Worm (Caenorhabditis elegans) whole organism, late embryonic: ENCODE measurements around the gene F07C3.2.

ENCODE experiments used
- ama-1 ChIP-seq: fragments of 150-350 bp; optimal IDR thresholded peaks from 2 replicates; lab custom pipeline; 2014
- ceh-30 ChIP-seq: fragments of 150-350 bp; optimal IDR thresholded peaks from 2 replicates; lab custom pipeline; 2014; ENCODE audit warnings: missing biosample characterization, missing genetic modification characterization
- dve-1 ChIP-seq: sonication (generic microtip); optimal IDR thresholded peaks from 2 replicates; lab custom pipeline; 2017; ENCODE audit warnings: antibody characterized with exemption, mild to moderate bottlenecking, missing genetic modification characterization, missing compliant biosample characterization
- elt-2 ChIP-seq: sonication (generic microtip); optimal IDR thresholded peaks from 2 replicates; lab custom pipeline; 2016; ENCODE audit warnings: missing genetic modification reagents, missing genetic modification characterization, missing compliant biosample characterization
- nhr-11 ChIP-seq: fragments of 150-350 bp; optimal IDR thresholded peaks from 2 replicates; lab custom pipeline; 2014; ENCODE audit warnings: missing biosample characterization, missing genetic modification characterization
- pha-4 ChIP-seq: fragments of 150-350 bp; optimal IDR thresholded peaks from 2 replicates; lab custom pipeline; 2018; ENCODE audit warnings: missing biosample characterization, missing genetic modification reagents, missing genetic modification characterization
- pqm-1 ChIP-seq: sonication (generic microtip); optimal IDR thresholded peaks from 2 replicates; lab custom pipeline; 2016; ENCODE audit warnings: missing genetic modification characterization, missing compliant biosample characterization
- tbx-2 ChIP-seq: sonication (generic microtip); optimal IDR thresholded peaks from 2 replicates; lab custom pipeline; 2016; ENCODE audit warnings: missing genetic modification characterization, missing compliant biosample characterization
- unc-86 ChIP-seq: sonication (generic microtip); optimal IDR thresholded peaks from 2 replicates; lab custom pipeline; 2016; ENCODE audit warnings: missing genetic modification characterization, missing compliant biosample characterization

- TF ChIP-seq tbx-2 (tag; lab: Kevin White, UChicago) (peak; percentile 59), ceh-30 (tag; lab: Kevin White, UChicago) (peak; percentile 7), dve-1 (tag; lab: Kevin White, UChicago) (no peak), unc-86 (tag; lab: Kevin White, UChicago) (no peak), elt-2 (tag; lab: Kevin White, UChicago) (no peak), ama-1 (lab: Kevin White, UChicago) (no peak), nhr-11 (no peak), pqm-1 (tag; lab: Kevin White, UChicago) (no peak), pha-4 (tag; lab: Kevin White, UChicago) (no peak)
These were observed 47.7 kb downstream of the F07C3.2 start for ce11 chrV:9273587-9273986.
